Worm (Caenorhabditis elegans): ENCODE results near the gene F46C5.4.

The F46C5.4 gene

ce11 chrII:8878528-8878927, 42.6 kb downstream of the F46C5.4 start:
- TF ChIP-seq nhr-11 (tag; optimal IDR thresholded peaks at IDR 0.05) (no peak), pag-3 (tag; optimal IDR thresholded peaks at IDR 0.05; ENCODE audit: borderline replicate concordance) (no peak)

ce11 chrII:8883559-8883958, 47.7 kb downstream of the F46C5.4 start, which contains the start of gene rha-1:
Gene rha-1, minus strand, starts transcription at chrII:8883659.
- TF ChIP-seq sox-4 (tag; optimal IDR thresholded peaks at IDR 0.05) = no peak
- TF ChIP-seq elt-2 (tag; optimal IDR thresholded peaks at IDR 0.05) = no peak
- no peak for TF ChIP-seq ceh-14 (tag; optimal IDR thresholded peaks at IDR 0.05)
- TF ChIP-seq fkh-6 (tag; optimal IDR thresholded peaks at IDR 0.05) = no peak
- TF ChIP-seq F13H6.1 (tag; optimal IDR thresholded peaks at IDR 0.05) = no peak
- no peak for TF ChIP-seq hlh-6 (tag; optimal IDR thresholded peaks at IDR 0.05)
- TF ChIP-seq fax-1 (tag; optimal IDR thresholded peaks at IDR 0.05) = no peak
- no peak for TF ChIP-seq C38D4.7 (GFP tag; optimal IDR thresholded peaks at IDR 0.05)
- no peak for TF ChIP-seq ceh-18 (tag; optimal IDR thresholded peaks at IDR 0.05)
- TF ChIP-seq unc-42 (tag; optimal IDR thresholded peaks at IDR 0.05) = no peak
- no peak for TF ChIP-seq lin-11 (tag; optimal IDR thresholded peaks at IDR 0.05)

ce11 chrII:8884262-8884949, 48.5 kb downstream of the F46C5.4 start, which contains the start of the genes T07D4.5 and ddx-19:
Gene T07D4.5, minus strand, starts transcription at chrII:8884332.
Gene ddx-19, plus strand, starts transcription at chrII:8884899.
- no peak for TF ChIP-seq hlh-8 (tag; optimal IDR thresholded peaks at IDR 0.05)
- TF ChIP-seq hlh-15 (tag; optimal IDR thresholded peaks at IDR 0.05) = no peak
- TF ChIP-seq che-1 (tag; optimal IDR thresholded peaks at IDR 0.05) = no peak
- no peak for TF ChIP-seq hlh-6 (tag; optimal IDR thresholded peaks at IDR 0.05)
- no peak for TF ChIP-seq syd-9 (tag; optimal IDR thresholded peaks at IDR 0.05)
- TF ChIP-seq ceh-24 (tag; optimal IDR thresholded peaks at IDR 0.05) = no peak
- no peak for TF ChIP-seq nhr-11 (tag; optimal IDR thresholded peaks at IDR 0.05)
- TF ChIP-seq zip-5 (tag; optimal IDR thresholded peaks at IDR 0.05) = no peak
- TF ChIP-seq ceh-18 (tag; optimal IDR thresholded peaks at IDR 0.05) = no peak
- no peak for TF ChIP-seq nhr-232 (tag; optimal IDR thresholded peaks at IDR 0.05)
- TF ChIP-seq ahr-1 (tag; optimal IDR thresholded peaks at IDR 0.05) = no peak

Measured in whole organism, late embryonic.